Fruit fly (Drosophila melanogaster): ENCODE results near the gene cana.

DNA sequence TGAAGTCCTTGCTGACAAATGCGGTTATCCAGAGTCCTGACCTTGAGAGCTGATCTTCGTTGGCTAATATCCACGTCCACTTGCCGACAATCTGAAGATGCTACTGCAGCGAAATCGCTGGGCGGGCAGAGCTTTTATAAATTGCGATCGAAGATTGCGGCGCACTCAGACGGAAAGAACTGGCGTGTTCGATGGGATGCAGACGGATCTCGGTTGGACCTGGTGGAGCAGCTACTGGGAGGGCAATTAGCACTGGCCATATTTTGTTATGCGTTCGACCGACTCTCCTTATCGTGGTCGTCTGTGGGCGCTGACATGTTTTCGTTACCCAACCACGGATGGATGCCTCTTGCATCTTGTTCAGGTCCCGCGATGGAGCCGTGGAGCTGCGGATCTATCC is 16.0 kb downstream of the cana start, which contains the start of gene Osi21:
- no peak for TF ChIP-seq Vsx2 (GFP tag; optimal IDR thresholded peaks at IDR 0.05; ENCODE audit: partially characterized antibody)
- TF ChIP-seq h (GFP tag; optimal IDR thresholded peaks at IDR 0.05) = no peak
- no peak for TF ChIP-seq N (GFP tag; optimal IDR thresholded peaks at IDR 0.05)
- no peak for TF ChIP-seq brk (GFP tag; optimal IDR thresholded peaks at IDR 0.05)
- no peak for TF ChIP-seq pan (optimal IDR thresholded peaks at IDR 0.05)
- no peak for TF ChIP-seq usp (GFP tag; optimal IDR thresholded peaks at IDR 0.05)
- no peak for TF ChIP-seq CG32264 (GFP tag; optimal IDR thresholded peaks at IDR 0.05)
- TF ChIP-seq psq (GFP tag; optimal IDR thresholded peaks at IDR 0.05) = no peak

All from whole organism, wandering third instar larva.